Worm (Caenorhabditis elegans) whole organism, L4 larva: ENCODE data around the gene Y37E11AL.2.

Experiments used
- F26F4.8 ChIP-seq: fragments of 200-800 bp; sonication (Bioruptor generic); conservative IDR thresholded peaks from 2 replicates; pipeline ENCODE4 v1.3.6; 2022; ENCODE audit warnings: missing genetic modification characterization, missing compliant biosample characterization
- F49E8.2 ChIP-seq: sonication (generic microtip); optimal IDR thresholded peaks from 2 replicates; lab custom pipeline; 2016; ENCODE audit warnings: missing compliant biosample characterization, mild to moderate bottlenecking, missing genetic modification characterization, borderline replicate concordance
- T20F7.1 ChIP-seq: fragments of 200-800 bp; sonication (Bioruptor generic); optimal IDR thresholded peaks from 2 replicates; lab custom pipeline; 2018; ENCODE audit warnings: mild to moderate bottlenecking, missing genetic modification characterization, missing compliant biosample characterization
- T26A8.4 ChIP-seq: fragments of 200-800 bp; sonication (Bioruptor generic); IDR thresholded peaks from 2 replicates; pipeline ENCODE4 v1.3.6; 2022; ENCODE audit warnings: missing genetic modification characterization, missing compliant biosample characterization
- Y105C5A.15 ChIP-seq: fragments of 200-800 bp; sonication (Bioruptor generic); IDR thresholded peaks from 2 replicates; pipeline ENCODE4 v1.3.6; 2022; ENCODE audit warnings: missing genetic modification characterization, missing compliant biosample characterization
- Y75B8A.6 ChIP-seq: fragments of 200-800 bp; sonication (Bioruptor generic); IDR thresholded peaks from 2 replicates; pipeline ENCODE4 v1.3.6; 2022; ENCODE audit warnings: missing genetic modification reagents, missing genetic modification characterization, missing compliant biosample characterization
- attf-4 ChIP-seq: sonication (generic microtip); optimal IDR thresholded peaks from 3 replicates; lab custom pipeline; 2017; ENCODE audit warnings: missing biosample characterization, missing genetic modification characterization
- ceh-20 ChIP-seq: fragments of 200-800 bp; sonication (Bioruptor generic); IDR thresholded peaks from 2 replicates; pipeline ENCODE4 v1.3.6; 2022; ENCODE audit warnings: missing genetic modification reagents, missing genetic modification characterization, missing compliant biosample characterization
- daf-16 ChIP-seq, 3 experiments: sonication (generic microtip); optimal IDR thresholded peaks; 2 replicates each; lab custom pipeline; 2016 to 2017; ENCODE audit warnings: missing genetic modification characterization in 3 of 3, missing genetic modification reagents in 3 of 3, mild to moderate bottlenecking in 2 of 3, missing compliant biosample characterization in 2 of 3, missing biosample characterization in 1 of 3, moderate library complexity in 1 of 3
- dmd-6 ChIP-seq: fragments of 200-800 bp; sonication (Bioruptor generic); IDR thresholded peaks from 2 replicates; pipeline ENCODE4 v1.3.6; 2022; ENCODE audit warnings: missing genetic modification reagents, missing genetic modification characterization, missing compliant biosample characterization
- dmd-8 ChIP-seq: fragments of 200-800 bp; sonication (Bioruptor generic); IDR thresholded peaks from 2 replicates; pipeline ENCODE4 v1.3.6; 2022; ENCODE audit warnings: missing genetic modification characterization, missing compliant biosample characterization
- duxl-1 ChIP-seq: sonication (generic microtip); optimal IDR thresholded peaks from 2 replicates; lab custom pipeline; 2016; ENCODE audit warnings: mild to moderate bottlenecking, missing genetic modification characterization, moderate library complexity, missing compliant biosample characterization; ENCODE audit not compliant: poor library complexity
- egl-27 ChIP-seq: sonication (generic microtip); optimal IDR thresholded peaks from 3 replicates; lab custom pipeline; 2017; ENCODE audit warnings: missing biosample characterization, missing genetic modification reagents, missing genetic modification characterization
- fos-1 ChIP-seq: fragments of 150-350 bp; optimal IDR thresholded peaks from 2 replicates; lab custom pipeline; 2014; ENCODE audit warnings: missing biosample characterization, missing genetic modification characterization
- hlh-11 ChIP-seq: fragments of 200-800 bp; sonication (Bioruptor generic); optimal IDR thresholded peaks from 2 replicates; lab custom pipeline; 2018; ENCODE audit warnings: mild to moderate bottlenecking, missing genetic modification characterization, missing compliant biosample characterization
- hlh-30 ChIP-seq: sonication (generic microtip); optimal IDR thresholded peaks from 2 replicates; lab custom pipeline; 2017; ENCODE audit warnings: antibody characterized with exemption, mild to moderate bottlenecking, missing genetic modification characterization, missing compliant biosample characterization; ENCODE audit not compliant: insufficient read depth
- hmg-1.1 ChIP-seq: fragments of 200-800 bp; sonication (Bioruptor generic); IDR thresholded peaks from 2 replicates; pipeline ENCODE4 v1.3.6; 2022; ENCODE audit warnings: missing genetic modification reagents, missing genetic modification characterization, missing compliant biosample characterization
- lin-1 ChIP-seq: fragments of 200-800 bp; sonication (Bioruptor generic); IDR thresholded peaks from 2 replicates; pipeline ENCODE4 v1.3.6; 2022; ENCODE audit warnings: missing genetic modification reagents, missing genetic modification characterization, missing compliant biosample characterization
- lin-38 ChIP-seq: fragments of 200-800 bp; sonication (Bioruptor generic); IDR thresholded peaks from 2 replicates; pipeline ENCODE4 v1.3.6; 2022; ENCODE audit warnings: missing genetic modification reagents, missing genetic modification characterization, missing compliant biosample characterization
- lsy-2 ChIP-seq, 2 experiments: fragments of 150-350 bp in 1 of 2; sonication (generic microtip) in 1 of 2; optimal IDR thresholded peaks; 2 replicates each; lab custom pipeline; 2014 to 2017; ENCODE audit warnings: missing biosample characterization in 2 of 2, missing genetic modification characterization in 2 of 2
- madf-5 ChIP-seq, 2 experiments: fragments of 200-800 bp; sonication (Bioruptor generic); IDR thresholded peaks; 2 replicates each; pipeline ENCODE4 v1.3.6; 2022; ENCODE audit warnings: missing compliant biosample characterization in 2 of 2, missing genetic modification characterization in 2 of 2
- madf-9 ChIP-seq: fragments of 200-800 bp; sonication (Bioruptor generic); conservative IDR thresholded peaks from 2 replicates; pipeline ENCODE4 v1.3.6; 2022; ENCODE audit warnings: missing genetic modification reagents, missing genetic modification characterization, missing compliant biosample characterization
- mdl-1 ChIP-seq, 2 experiments: fragments of 150-350 bp in 1 of 2; sonication (generic microtip) in 1 of 2; optimal IDR thresholded peaks; 2 replicates each; lab custom pipeline; 2014 to 2017; ENCODE audit warnings: missing biosample characterization in 2 of 2, missing genetic modification characterization in 2 of 2
- mep-1 ChIP-seq: fragments of 150-350 bp; sonication (generic microtip); optimal IDR thresholded peaks from 3 replicates; lab custom pipeline; 2014; ENCODE audit warnings: missing biosample characterization, missing genetic modification characterization
- mes-2 ChIP-seq: sonication (generic microtip); optimal IDR thresholded peaks from 2 replicates; lab custom pipeline; 2016; ENCODE audit warnings: missing genotype, mild to moderate bottlenecking, missing genetic modification characterization, missing compliant biosample characterization; ENCODE audit not compliant: poor library complexity, severe bottlenecking
- mxl-2 ChIP-seq: fragments of 200-800 bp; sonication (Bioruptor generic); conservative IDR thresholded peaks from 2 replicates; pipeline ENCODE4 v1.3.6; 2022; ENCODE audit warnings: missing genetic modification reagents, missing genetic modification characterization, missing compliant biosample characterization
- mxl-3 ChIP-seq: fragments of 200-800 bp; sonication (Bioruptor generic); optimal IDR thresholded peaks from 2 replicates; lab custom pipeline; 2018; ENCODE audit warnings: mild to moderate bottlenecking, missing genetic modification characterization, missing compliant biosample characterization
- nhr-10 ChIP-seq: fragments of 150-350 bp; optimal IDR thresholded peaks from 2 replicates; lab custom pipeline; 2014; ENCODE audit warnings: missing biosample characterization, missing genetic modification characterization
- nhr-102 ChIP-seq: sonication (generic microtip); optimal IDR thresholded peaks from 2 replicates; lab custom pipeline; 2016; ENCODE audit warnings: mild to moderate bottlenecking, missing genetic modification characterization, moderate library complexity, missing compliant biosample characterization
- nhr-11 ChIP-seq: fragments of 150-350 bp; optimal IDR thresholded peaks from 2 replicates; lab custom pipeline; 2014; ENCODE audit warnings: missing biosample characterization, missing genetic modification characterization
- nhr-111 ChIP-seq: fragments of 200-800 bp; sonication (Bioruptor generic); optimal IDR thresholded peaks from 2 replicates; lab custom pipeline; 2018; ENCODE audit warnings: mild to moderate bottlenecking, missing genetic modification characterization, missing compliant biosample characterization
- nhr-25 ChIP-seq: sonication (generic microtip); optimal IDR thresholded peaks from 2 replicates; lab custom pipeline; 2017; ENCODE audit warnings: missing genetic modification characterization, mild to moderate bottlenecking, missing compliant biosample characterization, antibody characterized with exemption, moderate library complexity, borderline replicate concordance; ENCODE audit not compliant: insufficient read depth
- nhr-42 ChIP-seq: fragments of 200-800 bp; sonication (Bioruptor generic); IDR thresholded peaks from 2 replicates; pipeline ENCODE4 v1.3.6; 2022; ENCODE audit warnings: missing genetic modification characterization, missing compliant biosample characterization
- nhr-48 ChIP-seq: sonication (generic microtip); optimal IDR thresholded peaks from 2 replicates; lab custom pipeline; 2016; ENCODE audit warnings: mild to moderate bottlenecking, missing genetic modification characterization, missing compliant biosample characterization
- nhr-6 ChIP-seq: fragments of 150-350 bp; optimal IDR thresholded peaks from 2 replicates; lab custom pipeline; 2014; ENCODE audit warnings: missing biosample characterization, missing genetic modification characterization
- nhr-76 ChIP-seq: fragments of 150-350 bp; optimal IDR thresholded peaks from 2 replicates; lab custom pipeline; 2014; ENCODE audit warnings: missing biosample characterization, missing genetic modification characterization
- pha-4 ChIP-seq, 2 experiments: fragments of 150-350 bp in 1 of 2; fragments of 200-800 bp in 1 of 2; sonication (Bioruptor generic) in 1 of 2; IDR thresholded peaks in 1 of 2; optimal IDR thresholded peaks in 1 of 2; 2 replicates each; pipeline versions ENCODE4 v1.3.6 to Lab custom; 2014 to 2022; ENCODE audit warnings: missing genetic modification characterization in 2 of 2, missing genetic modification reagents in 2 of 2, missing biosample characterization in 1 of 2, missing compliant biosample characterization in 1 of 2
- skn-1 ChIP-seq: fragments of 150-350 bp; optimal IDR thresholded peaks from 2 replicates; lab custom pipeline; 2014; ENCODE audit warnings: missing biosample characterization, missing genetic modification characterization
- snpc-4 ChIP-seq: fragments of 150-350 bp; optimal IDR thresholded peaks from 2 replicates; lab custom pipeline; 2014; ENCODE audit warnings: missing biosample characterization, missing genetic modification characterization
- spr-3 ChIP-seq: fragments of 200-800 bp; sonication (Bioruptor generic); optimal IDR thresholded peaks from 2 replicates; lab custom pipeline; 2018; ENCODE audit warnings: mild to moderate bottlenecking, missing genetic modification characterization, missing compliant biosample characterization
- tag-97 ChIP-seq: fragments of 200-800 bp; sonication (Bioruptor generic); IDR thresholded peaks from 2 replicates; pipeline ENCODE4 v1.3.6; 2022; ENCODE audit warnings: missing genetic modification characterization, missing compliant biosample characterization
- unc-130 ChIP-seq: sonication (generic microtip); optimal IDR thresholded peaks from 2 replicates; lab custom pipeline; 2016; ENCODE audit warnings: missing genetic modification reagents, missing genetic modification characterization, missing compliant biosample characterization
- vab-7 ChIP-seq: fragments of 200-800 bp; sonication (Bioruptor generic); IDR thresholded peaks from 2 replicates; pipeline ENCODE4 v1.3.6; 2022; ENCODE audit warnings: missing genetic modification reagents, missing genetic modification characterization, missing compliant biosample characterization
- zag-1 ChIP-seq: fragments of 150-350 bp; optimal IDR thresholded peaks from 2 replicates; lab custom pipeline; 2014; ENCODE audit warnings: missing biosample characterization, missing genetic modification characterization
- zfp-2 ChIP-seq: sonication (generic microtip); optimal IDR thresholded peaks from 2 replicates; lab custom pipeline; 2016; ENCODE audit warnings: mild to moderate bottlenecking, missing genetic modification characterization, missing compliant biosample characterization
- zip-2 ChIP-seq: fragments of 150-350 bp; optimal IDR thresholded peaks from 2 replicates; lab custom pipeline; 2014; ENCODE audit warnings: missing biosample characterization, missing genetic modification characterization
- ztf-11 ChIP-seq: fragments of 150-350 bp; optimal IDR thresholded peaks from 2 replicates; lab custom pipeline; 2014; ENCODE audit warnings: missing biosample characterization, missing genetic modification characterization

Y37E11AL.2 gene

ce11 chrIV:3653420-3653823 lies 44.9 kb upstream of the Y37E11AL.2 start (continued):
- TF ChIP-seq nhr-11 (tag; lab: Kevin White, UChicago) = peak; percentile 31
- TF ChIP-seq nhr-102 (tag; lab: Kevin White, UChicago) = peak; percentile 52
- TF ChIP-seq pha-4 (GFP tag; IDR thresholded peaks at IDR 0.05; lab: Robert Waterston, UW) = no peak
- TF ChIP-seq pha-4 (tag; optimal IDR thresholded peaks at IDR 0.05; lab: Kevin White, UChicago) = peak; percentile 37
- peak; percentile 82 for TF ChIP-seq nhr-10
- TF ChIP-seq mxl-2 (GFP tag; lab: Robert Waterston, UW) = peak; percentile 79; the same call in 1 of the 2 replicates
- peak; percentile 77 for TF ChIP-seq hlh-30
- TF ChIP-seq duxl-1 = no peak
- TF ChIP-seq nhr-25 (tag; lab: Kevin White, UChicago) = peak; percentile 41
- TF ChIP-seq T26A8.4 (GFP tag; lab: Robert Waterston, UW) = peak; percentile 61
- TF ChIP-seq lin-1 (GFP tag; lab: Robert Waterston, UW) = no peak
- peak; percentile 70 for TF ChIP-seq mxl-3 (GFP tag; lab: Kevin White, UChicago)
- TF ChIP-seq daf-16 (GFP tag; optimal IDR thresholded peaks at IDR 0.05; lab: Kevin White, UChicago) = no peak
- peak; percentile 96 for TF ChIP-seq daf-16 (tag; optimal IDR thresholded peaks at IDR 0.05; lab: Kevin White, UChicago)
- peak; percentile 32; the same call in 1 of the 2 replicates for TF ChIP-seq nhr-42 (GFP tag; lab: Robert Waterston, UW)
- TF ChIP-seq lsy-2 (tag; optimal IDR thresholded peaks at IDR 0.05; lab: Kevin White, UChicago) = peak; percentile 45 to 82

- TF ChIP-seq nhr-111 = no peak
- TF ChIP-seq mes-2 = peak; percentile 26
- TF ChIP-seq hlh-11 (tag; lab: Kevin White, UChicago) = peak; percentile 93
- TF ChIP-seq ceh-20 = peak; percentile 91
- no peak for TF ChIP-seq madf-5 (GFP tag; IDR thresholded peaks at IDR 0.05; lab: Robert Waterston, UW)
- no peak for TF ChIP-seq unc-130
- no peak for TF ChIP-seq madf-9
- 0 out of 2 replicates have a peak, but pooled peaks have one; percentile 42 for TF ChIP-seq Y75B8A.6
- no peak for TF ChIP-seq nhr-76 (tag; lab: Kevin White, UChicago)
- no peak for TF ChIP-seq nhr-42 (GFP tag; lab: Robert Waterston, UW)
- TF ChIP-seq F49E8.2 (tag; lab: Kevin White, UChicago) = no peak
- TF ChIP-seq ztf-11 (tag; lab: Kevin White, UChicago) = no peak
- TF ChIP-seq zfp-2 = no peak
- no peak for TF ChIP-seq fos-1
- no peak for TF ChIP-seq zip-2
- no peak for TF ChIP-seq dmd-8 (GFP tag; lab: Robert Waterston, UW)
- no peak for TF ChIP-seq skn-1 (tag; lab: Kevin White, UChicago)
- TF ChIP-seq nhr-48 (tag; lab: Kevin White, UChicago) = peak; percentile 95
- peak; percentile 80 for TF ChIP-seq dmd-6 (GFP tag; lab: Robert Waterston, UW)
- no peak for TF ChIP-seq Y105C5A.15 (GFP tag; lab: Robert Waterston, UW)
- no peak for TF ChIP-seq nhr-102 (tag; lab: Kevin White, UChicago)
- no peak for TF ChIP-seq tag-97
- TF ChIP-seq spr-3 (GFP tag; lab: Kevin White, UChicago) = no peak
- no peak for TF ChIP-seq attf-4 (tag; lab: Kevin White, UChicago)
- TF ChIP-seq F26F4.8 (GFP tag; lab: Robert Waterston, UW) = no peak
- TF ChIP-seq mdl-1 (tag; optimal IDR thresholded peaks at IDR 0.05; lab: Kevin White, UChicago) = peak; percentile 73 to 79
- TF ChIP-seq zag-1 (tag; lab: Kevin White, UChicago) = no peak
- 0 out of 2 replicates have a peak, but pooled peaks have one; percentile 20 for TF ChIP-seq hmg-1.1 (GFP tag; lab: Robert Waterston, UW)
- TF ChIP-seq vab-7 = no peak
- TF ChIP-seq T26A8.4 (GFP tag; lab: Robert Waterston, UW) = peak; percentile 48; the same call in 1 of the 2 replicates
- no peak for TF ChIP-seq mep-1 (tag; lab: Kevin White, UChicago)
- TF ChIP-seq T20F7.1 (GFP tag; lab: Kevin White, UChicago) = no peak
- TF ChIP-seq snpc-4 (tag; lab: Kevin White, UChicago) = no peak
- TF ChIP-seq lin-38 = peak; percentile 45; the same call in 1 of the 2 replicates
- peak; percentile 89 for TF ChIP-seq hlh-30
- no peak for TF ChIP-seq egl-27 (tag; lab: Kevin White, UChicago)
- TF ChIP-seq nhr-6 (tag; lab: Kevin White, UChicago) = no peak
- TF ChIP-seq lsy-2 (tag; optimal IDR thresholded peaks at IDR 0.05; lab: Kevin White, UChicago) = peak in 1 of 2 experiments; percentile 48
These were observed 44.1 kb upstream of the Y37E11AL.2 start for ce11 chrIV:3654214-3654613.
